Worm (Caenorhabditis elegans): Measurements from ENCODE around the gene F43C11.7.

The F43C11.7 gene

DNA sequence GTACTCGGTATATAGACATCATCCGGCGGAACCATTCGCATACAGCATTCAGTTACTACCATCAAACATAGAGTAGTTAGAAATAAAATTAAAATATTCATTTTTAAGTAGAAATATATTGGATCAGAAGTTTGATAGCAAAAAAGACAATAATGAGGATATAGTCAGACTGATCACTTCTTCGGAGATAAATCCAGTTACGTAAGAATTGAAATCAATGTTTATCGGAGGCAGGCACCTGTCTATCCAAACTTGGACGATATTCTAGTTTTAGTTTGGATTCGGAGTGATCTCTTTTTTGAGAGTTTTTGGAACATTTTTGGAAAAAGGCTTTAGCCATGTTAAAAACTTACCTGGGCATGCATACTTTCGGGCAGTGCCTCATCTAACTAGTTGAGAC, 47.6 kb downstream of the F43C11.7 start, which contains the start of gene F16G10.8:
TSS of gene F16G10.8 (minus strand) at position 101 of the 400 bp plus-strand sequence.
- TF ChIP-seq ztf-29 (GFP tag; IDR thresholded peaks at IDR 0.05) (no peak), cog-1 (tag; optimal IDR thresholded peaks at IDR 0.05) (no peak), klf-2 (GFP tag; conservative IDR thresholded peaks at IDR 0.05) (no peak), tab-1 (GFP tag; IDR thresholded peaks at IDR 0.05) (no peak), flt-1 (GFP tag; IDR thresholded peaks at IDR 0.05) (no peak), ref-1 (GFP tag; conservative IDR thresholded peaks at IDR 0.05) (no peak), med-1 (GFP tag; optimal IDR thresholded peaks at IDR 0.05; ENCODE audit: insufficient read depth) (no peak), ztf-23 (GFP tag; IDR thresholded peaks at IDR 0.05) (no peak), T22C8.4 (GFP tag; IDR thresholded peaks at IDR 0.05) (no peak)

DNA sequence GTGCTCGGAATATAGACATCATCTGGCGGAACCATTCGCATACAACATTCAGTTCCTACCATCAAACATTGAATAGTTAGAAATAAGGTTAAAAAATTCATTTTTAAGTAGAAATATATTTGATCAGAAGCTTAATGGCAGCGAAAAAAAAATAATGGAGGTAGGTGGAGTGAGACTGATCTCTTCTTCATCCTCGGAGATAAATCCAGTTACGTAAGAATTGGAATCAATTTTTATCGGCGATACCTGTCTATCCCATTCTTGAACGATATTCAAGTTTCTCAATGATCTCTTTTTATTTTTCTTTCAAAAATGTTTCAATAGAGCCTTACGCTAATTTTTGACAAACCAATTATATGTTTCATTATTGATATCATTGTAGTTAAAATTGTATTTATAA, 49.8 kb downstream of the F43C11.7 start, which contains the start of gene F16G10.9:
TSS of gene F16G10.9 (minus strand) at position 101 of the 400 bp plus-strand sequence.
- no peak for TF ChIP-seq ztf-29 (GFP tag; IDR thresholded peaks at IDR 0.05)
- TF ChIP-seq T22C8.4 (GFP tag; IDR thresholded peaks at IDR 0.05), result no peak
- no peak for TF ChIP-seq flt-1 (GFP tag; IDR thresholded peaks at IDR 0.05)
- no peak for TF ChIP-seq ref-1 (GFP tag; conservative IDR thresholded peaks at IDR 0.05)
- no peak for TF ChIP-seq tab-1 (GFP tag; IDR thresholded peaks at IDR 0.05)
- no peak for TF ChIP-seq ztf-23 (GFP tag; IDR thresholded peaks at IDR 0.05)
- no peak for TF ChIP-seq med-1 (GFP tag; optimal IDR thresholded peaks at IDR 0.05; ENCODE audit: insufficient read depth)
- TF ChIP-seq cog-1 (tag; optimal IDR thresholded peaks at IDR 0.05), result no peak
- TF ChIP-seq klf-2 (GFP tag; conservative IDR thresholded peaks at IDR 0.05), result no peak
